Fruit fly (Drosophila melanogaster): ENCODE results near the gene CG7512.

CG7512 gene

dm6 chr3L:11493090-11493807 lies 20.3 kb upstream of the CG7512 start (continued):
- TF ChIP-seq dac (GFP tag; optimal IDR thresholded peaks at IDR 0.05) (no peak), CG32006 (GFP tag; optimal IDR thresholded peaks at IDR 0.05) (peak; percentile 67), Eip78C (GFP tag) (peak; percentile 64), CG4318 (GFP tag; optimal IDR thresholded peaks at IDR 0.05) (no peak), Blimp-1 (GFP tag; optimal IDR thresholded peaks at IDR 0.05) (no peak), CG6792 (GFP tag; optimal IDR thresholded peaks at IDR 0.05) (no peak), CG3919 (GFP tag; optimal IDR thresholded peaks at IDR 0.05) (peak; percentile 13), Smox (GFP tag; optimal IDR thresholded peaks at IDR 0.05) (peak; percentile 50), fd85E (GFP tag; optimal IDR thresholded peaks at IDR 0.05) (peak; percentile 40)

- no peak for TF ChIP-seq vri (GFP tag; optimal IDR thresholded peaks at IDR 0.05)
Observed at dm6 chr3L:11508337-11508736, 5.2 kb upstream of the CG7512 start, which contains the start of gene CG33500. Gene CG33500 (plus strand): TSS chr3L:11508637.

dm6 chr3L:11509294-11509911 lies 4.1 kb upstream of the CG7512 start, which contains the start of the genes Sgs8 and Sgs7:
Gene Sgs8 (minus strand): TSS chr3L:11509394.
Gene Sgs7 (plus strand): TSS chr3L:11509861.
- TF ChIP-seq dsx (GFP tag; optimal IDR thresholded peaks at IDR 0.05; ENCODE audit: poor library complexity, severe bottlenecking) (no peak), Ets96B (tag; optimal IDR thresholded peaks at IDR 0.05) (no peak), CG9139 (GFP tag; optimal IDR thresholded peaks at IDR 0.05) (no peak), Blimp-1 (GFP tag; optimal IDR thresholded peaks at IDR 0.05) (no peak)

- no peak for TF ChIP-seq CG6854 (GFP tag; optimal IDR thresholded peaks at IDR 0.05)
- TF ChIP-seq acj6 (GFP tag; optimal IDR thresholded peaks at IDR 0.05): no peak
- TF ChIP-seq CG6163 (GFP tag; IDR thresholded peaks at IDR 0.05): no peak
- TF ChIP-seq CG6276 (GFP tag; optimal IDR thresholded peaks at IDR 0.05): no peak
- TF ChIP-seq Met (GFP tag; optimal IDR thresholded peaks at IDR 0.05): no peak
- TF ChIP-seq CG11762 (GFP tag; optimal IDR thresholded peaks at IDR 0.05; ENCODE audit: insufficient read depth): no peak
- no peak for TF ChIP-seq CG8319 (GFP tag; optimal IDR thresholded peaks at IDR 0.05)
- TF ChIP-seq CG10669 (GFP tag; optimal IDR thresholded peaks at IDR 0.05): no peak
- TF ChIP-seq eg (GFP tag; IDR thresholded peaks at IDR 0.05): no peak
- TF ChIP-seq CG31627 (GFP tag; optimal IDR thresholded peaks at IDR 0.05): no peak
- TF ChIP-seq lz (GFP tag; optimal IDR thresholded peaks at IDR 0.05): no peak
- no peak for TF ChIP-seq CG9139 (GFP tag; optimal IDR thresholded peaks at IDR 0.05)
- no peak for TF ChIP-seq CG32006 (GFP tag; optimal IDR thresholded peaks at IDR 0.05)
- no peak for TF ChIP-seq CG8632 (GFP tag; optimal IDR thresholded peaks at IDR 0.05)
- TF ChIP-seq Blimp-1 (GFP tag; optimal IDR thresholded peaks at IDR 0.05): no peak
- no peak for TF ChIP-seq dsx (GFP tag; optimal IDR thresholded peaks at IDR 0.05; ENCODE audit: poor library complexity, severe bottlenecking)
Observed at dm6 chr3L:11510489-11510888, 3.0 kb upstream of the CG7512 start, which contains the start of gene CG33272. Gene CG33272 (minus strand): TSS chr3L:11510589.

- TF ChIP-seq fkh (GFP tag; optimal IDR thresholded peaks at IDR 0.05) (peak; percentile 2), topi (GFP tag; optimal IDR thresholded peaks at IDR 0.05) (no peak)
Observed at dm6 chr3L:11511243-11511642, 2.3 kb upstream of the CG7512 start.

dm6 chr3L:11511921-11512320 lies 1.6 kb upstream of the CG7512 start, which contains the start of gene Sgs3:
Gene Sgs3 (plus strand): TSS chr3L:11512221.
- TF ChIP-seq Met (GFP tag; optimal IDR thresholded peaks at IDR 0.05) (no peak), CG10631 (GFP tag; optimal IDR thresholded peaks at IDR 0.05) (no peak), CG6808 (GFP tag; optimal IDR thresholded peaks at IDR 0.05) (no peak), CG3032 (tag; optimal IDR thresholded peaks at IDR 0.05) (no peak), CG11762 (GFP tag; optimal IDR thresholded peaks at IDR 0.05; ENCODE audit: insufficient read depth) (no peak)

All from whole organism, prepupa.